Fruit fly (Drosophila melanogaster) whole organism, embryonic: ENCODE results near the gene Drsl4.

Experiments
- CG13775 ChIP-seq: fragments of 200-800 bp; sonication (Bioruptor generic); optimal IDR thresholded peaks from 3 replicates; lab custom pipeline; 2017; ENCODE audit warnings: missing biosample characterization, mild to moderate bottlenecking, missing genetic modification characterization
- CG1529 ChIP-seq: fragments of 200-800 bp; sonication (Bioruptor generic); optimal IDR thresholded peaks from 3 replicates; lab custom pipeline; 2018; ENCODE audit warnings: missing biosample characterization, missing genetic modification characterization
- CG4820 ChIP-seq: fragments of 200-800 bp; sonication (Bioruptor generic); optimal IDR thresholded peaks from 3 replicates; lab custom pipeline; 2016; ENCODE audit warnings: missing biosample characterization, missing genetic modification characterization
- Hr51 ChIP-seq, 2 experiments: fragments of 200-800 bp; sonication (Bioruptor generic); optimal IDR thresholded peaks; 2 replicates in 1 of 2; 3 replicates in 1 of 2; lab custom pipeline; 2016 to 2018; ENCODE audit warnings: missing biosample characterization in 2 of 2, missing genetic modification characterization in 2 of 2, mild to moderate bottlenecking in 1 of 2, moderate library complexity in 1 of 2
- NC2β ChIP-seq: fragments of 200-800 bp; sonication (Bioruptor generic); optimal IDR thresholded peaks from 2 replicates; lab custom pipeline; 2016; ENCODE audit warnings: missing biosample characterization, missing genetic modification characterization
- h ChIP-seq: fragments of >200 bp; optimal IDR thresholded peaks from 2 replicates; lab custom pipeline; 2017

dm6 chr3L:3300345-3300744, 15.1 kb upstream of the Drsl4 start:
- peak; percentile 28 for TF ChIP-seq CG1529 (GFP tag; lab: Kevin White, UChicago)
- no peak for TF ChIP-seq h (lab: Kevin White, UChicago)
- peak; percentile 16 for TF ChIP-seq CG13775 (GFP tag; lab: Kevin White, UChicago)
- no peak for TF ChIP-seq NC2β (GFP tag; lab: Kevin White, UChicago)
- peak; percentile 62 for TF ChIP-seq CG4820
- peak in 1 of 2 experiments; percentile 60 for TF ChIP-seq Hr51 (GFP tag; optimal IDR thresholded peaks at IDR 0.05; lab: Kevin White, UChicago)
